Fruit fly (Drosophila melanogaster) whole organism, prepupa: Measurements from ENCODE around the gene DPCoAC.

Source experiments
- Blimp-1 ChIP-seq: fragments of 200-800 bp; sonication (Bioruptor generic); optimal IDR thresholded peaks from 3 replicates; lab custom pipeline; 2017; ENCODE audit warnings: missing biosample characterization, missing genetic modification characterization, mild to moderate bottlenecking, moderate library complexity, missing genetic modification reagents
- CG10631 ChIP-seq: fragments of 200-800 bp; sonication (Bioruptor generic); optimal IDR thresholded peaks from 2 replicates; lab custom pipeline; 2016; ENCODE audit warnings: missing biosample characterization, missing genetic modification characterization
- CG10669 ChIP-seq: fragments of 200-800 bp; sonication (Bioruptor generic); optimal IDR thresholded peaks from 3 replicates; lab custom pipeline; 2018; ENCODE audit warnings: missing biosample characterization, mild to moderate bottlenecking, missing genetic modification characterization, moderate library complexity
- CG11762 ChIP-seq: fragments of 200-800 bp; sonication (Bioruptor generic); optimal IDR thresholded peaks from 3 replicates; lab custom pipeline; 2016; ENCODE audit warnings: missing biosample characterization, missing genetic modification characterization; ENCODE audit not compliant: insufficient read depth
- CG11902 ChIP-seq: fragments of 200-800 bp; sonication (Bioruptor generic); optimal IDR thresholded peaks from 3 replicates; lab custom pipeline; 2016; ENCODE audit warnings: missing biosample characterization, missing genetic modification characterization
- CG15336 ChIP-seq: fragments of 200-800 bp; sonication (Bioruptor generic); IDR thresholded peaks from 2 replicates; pipeline ENCODE4 v1.3.6; 2022; ENCODE audit warnings: missing biosample characterization, missing genetic modification characterization
- CG16779 ChIP-seq: fragments of 200-800 bp; sonication (Bioruptor generic); optimal IDR thresholded peaks from 3 replicates; lab custom pipeline; 2017; ENCODE audit warnings: missing biosample characterization, mild to moderate bottlenecking, missing genetic modification characterization
- CG3032 ChIP-seq: fragments of 200-800 bp; optimal IDR thresholded peaks from 2 replicates; lab custom pipeline; 2019; ENCODE audit warnings: missing biosample characterization, mild to moderate bottlenecking, missing genetic modification characterization, moderate library complexity
- CG32006 ChIP-seq: fragments of 200-800 bp; sonication (Bioruptor generic); optimal IDR thresholded peaks from 3 replicates; lab custom pipeline; 2017; ENCODE audit warnings: missing biosample characterization, mild to moderate bottlenecking, missing genetic modification characterization
- CG34406 ChIP-seq: fragments of 200-800 bp; sonication (Bioruptor generic); optimal IDR thresholded peaks from 3 replicates; lab custom pipeline; 2016; ENCODE audit warnings: missing biosample characterization, missing genetic modification characterization
- CG3919 ChIP-seq: fragments of 200-800 bp; sonication (Bioruptor generic); optimal IDR thresholded peaks from 3 replicates; lab custom pipeline; 2016; ENCODE audit warnings: missing biosample characterization, missing genetic modification characterization
- CG4318 ChIP-seq: fragments of 200-800 bp; sonication (Bioruptor generic); optimal IDR thresholded peaks from 3 replicates; lab custom pipeline; 2017; ENCODE audit warnings: missing biosample characterization, mild to moderate bottlenecking, missing genetic modification characterization
- CG6163 ChIP-seq: fragments of 200-800 bp; sonication (Bioruptor generic); IDR thresholded peaks from 3 replicates; pipeline ENCODE4 v1.3.6; 2022; ENCODE audit warnings: missing biosample characterization, missing genetic modification characterization
- CG6276 ChIP-seq: fragments of 200-800 bp; sonication (Bioruptor generic); optimal IDR thresholded peaks from 2 replicates; lab custom pipeline; 2017; ENCODE audit warnings: missing biosample characterization, mild to moderate bottlenecking, missing genetic modification characterization
- CG6792 ChIP-seq: fragments of 200-800 bp; sonication (Bioruptor generic); optimal IDR thresholded peaks from 3 replicates; lab custom pipeline; 2016; ENCODE audit warnings: missing biosample characterization, missing genetic modification characterization
- CG6808 ChIP-seq: fragments of 200-800 bp; sonication (Bioruptor generic); optimal IDR thresholded peaks from 3 replicates; lab custom pipeline; 2017; ENCODE audit warnings: missing biosample characterization, missing genetic modification characterization, mild to moderate bottlenecking, moderate library complexity, missing genetic modification reagents
- CG7368 ChIP-seq: fragments of 200-800 bp; sonication (Bioruptor generic); optimal IDR thresholded peaks from 3 replicates; lab custom pipeline; 2016; ENCODE audit warnings: missing biosample characterization, missing genetic modification characterization
- CG8119 ChIP-seq: fragments of 200-800 bp; sonication (Bioruptor generic); IDR thresholded peaks from 3 replicates; pipeline ENCODE4 v1.3.6; 2022; ENCODE audit warnings: missing biosample characterization, missing genetic modification characterization
- CG8319 ChIP-seq: fragments of 200-800 bp; sonication (Bioruptor generic); optimal IDR thresholded peaks from 3 replicates; lab custom pipeline; 2016; ENCODE audit warnings: missing biosample characterization, missing genetic modification characterization
- CG9139 ChIP-seq: fragments of 200-800 bp; sonication (Bioruptor generic); optimal IDR thresholded peaks from 3 replicates; lab custom pipeline; 2017; ENCODE audit warnings: missing biosample characterization, mild to moderate bottlenecking, missing genetic modification characterization
- Eip75B ChIP-seq: fragments of 200-800 bp; sonication (Bioruptor generic); optimal IDR thresholded peaks from 3 replicates; lab custom pipeline; 2016; ENCODE audit warnings: missing biosample characterization, missing genetic modification characterization
- Eip78C ChIP-seq: fragments of 200-800 bp; sonication (Bioruptor generic); peaks from one replicate; lab custom pipeline; 2016; ENCODE audit warnings: missing biosample characterization, missing genetic modification characterization
- Eip93F ChIP-seq: fragments of 200-800 bp; sonication (Bioruptor generic); optimal IDR thresholded peaks from 2 replicates; lab custom pipeline; 2016; ENCODE audit warnings: missing biosample characterization, mild to moderate bottlenecking, missing genetic modification characterization
- Ets96B ChIP-seq: fragments of 200-800 bp; optimal IDR thresholded peaks from 2 replicates; lab custom pipeline; 2019; ENCODE audit warnings: missing biosample characterization, mild to moderate bottlenecking, missing genetic modification characterization, moderate library complexity
- Hr39 ChIP-seq: fragments of 200-800 bp; sonication (Bioruptor generic); optimal IDR thresholded peaks from 2 replicates; lab custom pipeline; 2016; ENCODE audit warnings: missing biosample characterization, missing genetic modification characterization
- Hr4 ChIP-seq: fragments of 200-800 bp; sonication (Bioruptor generic); optimal IDR thresholded peaks from 3 replicates; lab custom pipeline; 2016; ENCODE audit warnings: missing biosample characterization, missing genetic modification characterization
- Lpt ChIP-seq: fragments of 200-800 bp; sonication (Bioruptor generic); optimal IDR thresholded peaks from 3 replicates; lab custom pipeline; 2016; ENCODE audit warnings: missing biosample characterization, missing genetic modification characterization
- Met ChIP-seq: fragments of 200-800 bp; sonication (Bioruptor generic); optimal IDR thresholded peaks from 3 replicates; lab custom pipeline; 2016; ENCODE audit warnings: missing biosample characterization, missing genetic modification characterization
- OdsH ChIP-seq: fragments of 200-800 bp; sonication (Bioruptor generic); optimal IDR thresholded peaks from 3 replicates; lab custom pipeline; 2016; ENCODE audit warnings: missing biosample characterization, missing genetic modification characterization
- Smox ChIP-seq: fragments of 200-800 bp; sonication (Bioruptor generic); optimal IDR thresholded peaks from 3 replicates; lab custom pipeline; 2016; ENCODE audit warnings: missing biosample characterization, missing genetic modification characterization
- cyc ChIP-seq: fragments of 200-800 bp; sonication (Bioruptor generic); optimal IDR thresholded peaks from 3 replicates; lab custom pipeline; 2016; ENCODE audit warnings: missing biosample characterization, missing genetic modification characterization
- dsx ChIP-seq: fragments of 200-800 bp; optimal IDR thresholded peaks from 3 replicates; lab custom pipeline; 2019; ENCODE audit warnings: missing biosample characterization, mild to moderate bottlenecking, missing genetic modification characterization, moderate library complexity; ENCODE audit not compliant: poor library complexity, severe bottlenecking
- eg ChIP-seq: fragments of 200-800 bp; sonication (Bioruptor generic); IDR thresholded peaks from 3 replicates; pipeline ENCODE4 v1.3.6; 2022; ENCODE audit warnings: missing biosample characterization, missing genetic modification characterization
- fd85E ChIP-seq: fragments of 200-800 bp; sonication (Bioruptor generic); optimal IDR thresholded peaks from 3 replicates; lab custom pipeline; 2016; ENCODE audit warnings: missing biosample characterization, missing genetic modification characterization
- fkh ChIP-seq: fragments of 200-800 bp; sonication (Bioruptor generic); optimal IDR thresholded peaks from 3 replicates; lab custom pipeline; 2017; ENCODE audit warnings: missing biosample characterization, mild to moderate bottlenecking, missing genetic modification characterization, moderate library complexity
- lz ChIP-seq: fragments of 200-800 bp; sonication (Bioruptor generic); optimal IDR thresholded peaks from 3 replicates; lab custom pipeline; 2016; ENCODE audit warnings: missing biosample characterization, missing genetic modification characterization
- net ChIP-seq: fragments of 200-800 bp; sonication (Bioruptor generic); optimal IDR thresholded peaks from 3 replicates; lab custom pipeline; 2016; ENCODE audit warnings: missing biosample characterization, missing genetic modification characterization
- pdm3 ChIP-seq: fragments of 200-800 bp; sonication (Bioruptor generic); optimal IDR thresholded peaks from 3 replicates; lab custom pipeline; 2016; ENCODE audit warnings: missing biosample characterization, missing genetic modification characterization
- salr ChIP-seq, 2 experiments: fragments of 200-800 bp; sonication (Bioruptor generic); optimal IDR thresholded peaks; 3 replicates each; lab custom pipeline; 2016 to 2018; ENCODE audit warnings: missing biosample characterization in 2 of 2, missing genetic modification characterization in 2 of 2, mild to moderate bottlenecking in 1 of 2
- ss ChIP-seq, 2 experiments: fragments of 200-800 bp; sonication (Bioruptor generic); optimal IDR thresholded peaks; 2 replicates in 1 of 2; 3 replicates in 1 of 2; lab custom pipeline; 2017 to 2018; ENCODE audit warnings: mild to moderate bottlenecking in 2 of 2, missing biosample characterization in 2 of 2, missing genetic modification characterization in 2 of 2, moderate library complexity in 1 of 2
- svp ChIP-seq: fragments of 200-800 bp; sonication (Bioruptor generic); peaks from one replicate; lab custom pipeline; 2016; ENCODE audit warnings: missing biosample characterization, missing genetic modification characterization
- vri ChIP-seq: fragments of 200-800 bp; sonication (Bioruptor generic); optimal IDR thresholded peaks from 3 replicates; lab custom pipeline; 2016; ENCODE audit warnings: missing biosample characterization, mild to moderate bottlenecking, missing genetic modification characterization

DPCoAC gene

DNA sequence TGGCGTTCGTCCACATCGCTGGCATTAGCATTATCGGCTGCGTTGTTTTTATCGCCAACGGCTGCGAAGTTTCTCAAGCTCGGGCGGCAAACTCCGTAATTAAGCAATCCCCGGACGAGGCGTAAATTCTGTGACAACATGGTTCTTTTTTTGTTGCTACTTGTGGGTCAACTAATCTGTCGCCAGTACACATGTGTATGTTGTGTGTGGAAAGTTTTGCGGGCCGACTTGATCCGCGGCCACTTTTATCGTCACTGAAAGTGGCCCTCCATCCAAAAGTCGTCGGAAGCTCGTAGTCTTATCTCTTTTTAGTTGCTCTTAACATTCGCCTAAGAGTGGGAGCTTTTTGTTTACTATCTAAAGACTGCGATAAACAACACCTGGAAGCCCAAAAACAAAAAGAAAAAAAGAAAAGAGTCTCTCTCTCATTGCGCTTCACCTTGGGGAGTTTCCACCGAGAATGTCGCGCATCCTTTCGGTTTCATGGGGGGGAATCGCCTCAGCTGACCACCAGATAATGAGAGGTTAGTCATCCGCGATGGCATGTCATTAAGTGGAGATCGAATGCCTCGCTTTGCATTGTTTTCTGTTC lies 6.5 kb upstream of the DPCoAC start, which contains the start of gene CG10877 (continued):
- no peak for TF ChIP-seq pdm3 (GFP tag; lab: Kevin White, UChicago)
- no peak for TF ChIP-seq Eip93F (GFP tag; lab: Kevin White, UChicago)
- TF ChIP-seq Eip78C, result peak; percentile 68
- no peak for TF ChIP-seq CG9139 (GFP tag; lab: Kevin White, UChicago)
- TF ChIP-seq fkh, result peak; percentile 15
- no peak for TF ChIP-seq fd85E (GFP tag; lab: Kevin White, UChicago)
- no peak for TF ChIP-seq CG10669
- TF ChIP-seq CG15336 (GFP tag; lab: Robert Waterston, UW), result no peak
- TF ChIP-seq CG8319 (GFP tag; lab: Kevin White, UChicago), result no peak
- no peak for TF ChIP-seq Met (GFP tag; lab: Kevin White, UChicago)
- no peak for TF ChIP-seq CG11902 (GFP tag; lab: Kevin White, UChicago)
- no peak for TF ChIP-seq Smox
- no peak for TF ChIP-seq CG6792 (GFP tag; lab: Kevin White, UChicago)
- no peak for TF ChIP-seq Lpt (GFP tag; lab: Kevin White, UChicago)
- TF ChIP-seq, all 60 proteins: peak for 9

DNA sequence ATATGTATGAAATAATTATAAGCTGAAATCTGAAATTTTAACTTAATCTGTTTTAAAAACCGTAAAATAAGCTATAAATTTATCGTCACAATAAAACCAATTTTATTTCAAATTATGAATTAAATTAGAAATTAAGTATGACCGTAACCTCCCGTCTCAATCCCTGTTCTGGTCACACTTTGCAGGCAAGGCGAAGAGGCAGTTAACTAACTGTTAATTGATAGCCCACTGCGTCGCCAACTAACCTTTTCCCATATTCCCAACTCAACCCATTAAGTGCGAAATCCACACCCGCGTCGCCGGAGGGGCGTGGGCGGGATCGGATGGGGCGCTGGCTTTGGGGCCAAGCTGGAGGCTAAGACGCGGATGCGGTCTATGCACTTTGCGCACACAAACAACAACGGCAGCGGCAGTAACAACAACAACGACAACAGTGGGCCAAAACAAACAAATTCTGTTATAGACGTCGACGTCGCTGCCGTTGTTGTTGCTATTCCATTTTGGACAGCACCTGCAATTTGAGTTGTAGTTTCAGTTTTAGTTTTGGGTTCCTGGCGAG lies 3.3 kb upstream of the DPCoAC start, which contains the start of gene CG5191:
Gene CG5191, plus strand, starts transcription at position 198 of the 559 bp plus-strand sequence.
- no peak for TF ChIP-seq Ets96B (tag; lab: Kevin White, UChicago)
- TF ChIP-seq net (GFP tag; lab: Kevin White, UChicago), result no peak
- no peak for TF ChIP-seq vri
- TF ChIP-seq cyc (GFP tag; lab: Kevin White, UChicago), result peak; percentile 16
- no peak for TF ChIP-seq CG7368 (GFP tag; lab: Kevin White, UChicago)
- no peak for TF ChIP-seq dsx (GFP tag; lab: Kevin White, UChicago)
- TF ChIP-seq CG8319 (GFP tag; lab: Kevin White, UChicago), result no peak
- peak; percentile 72 for TF ChIP-seq fkh
- no peak for TF ChIP-seq CG11762 (GFP tag; lab: Kevin White, UChicago)
- peak; percentile 23; the same call in 1 of the 3 replicates for TF ChIP-seq CG6163 (GFP tag; lab: Robert Waterston, UW)
- TF ChIP-seq CG10669, result no peak
- TF ChIP-seq CG15336 (GFP tag; lab: Robert Waterston, UW), result no peak
- no peak for TF ChIP-seq Hr39 (GFP tag; lab: Kevin White, UChicago)
- TF ChIP-seq Lpt (GFP tag; lab: Kevin White, UChicago), result no peak
- no peak for TF ChIP-seq CG10631
- no peak for TF ChIP-seq Eip75B
- TF ChIP-seq CG16779 (tag; lab: Kevin White, UChicago), result no peak
- TF ChIP-seq CG3032 (tag; lab: Kevin White, UChicago), result no peak

DNA sequence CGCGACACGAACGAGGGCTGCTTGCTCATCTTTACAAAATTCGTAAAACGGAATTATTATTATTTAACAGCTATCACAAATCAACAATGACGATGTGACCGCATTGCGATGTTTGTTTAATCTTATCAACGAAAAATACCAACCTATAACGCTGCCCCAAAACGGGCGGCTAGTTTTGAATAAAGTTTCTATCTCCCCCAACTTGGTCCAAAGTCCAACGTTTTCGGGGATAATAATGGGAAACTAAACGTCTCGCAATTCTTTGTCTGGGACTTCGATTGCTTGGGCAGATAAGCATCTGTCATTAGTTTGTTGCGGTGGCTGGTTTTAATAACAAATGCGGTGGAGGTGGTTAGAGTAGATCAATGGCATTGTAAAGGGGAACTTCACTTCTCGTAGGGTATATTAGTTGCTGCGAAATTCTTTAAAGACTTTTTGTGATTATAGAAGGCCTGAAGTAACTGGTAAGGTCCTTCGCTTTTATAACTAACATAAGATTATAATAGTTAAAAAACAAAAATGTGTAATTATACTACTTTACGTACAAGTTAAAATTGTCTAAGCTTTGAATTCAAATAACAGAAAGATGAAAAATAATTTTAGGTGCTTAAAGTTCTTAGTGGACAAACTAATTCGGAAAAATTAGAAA lies 2.7 kb upstream of the DPCoAC start, which contains the start of gene CG15922:
Gene CG15922, minus strand, starts transcription at position 262 of the 649 bp plus-strand sequence.
- TF ChIP-seq Hr4 (GFP tag; lab: Kevin White, UChicago), result peak; percentile 36
- peak; percentile 38 for TF ChIP-seq OdsH
- TF ChIP-seq CG4318 (GFP tag; lab: Kevin White, UChicago), result no peak
- TF ChIP-seq ss (GFP tag; optimal IDR thresholded peaks at IDR 0.05; lab: Kevin White, UChicago), result peak in 1 of 2 experiments; percentile 41
- TF ChIP-seq Hr39 (GFP tag; lab: Kevin White, UChicago), result peak; percentile 7
- peak; percentile 37; the same call in 2 of the 3 replicates for TF ChIP-seq CG8119 (GFP tag; lab: Robert Waterston, UW)
- no peak for TF ChIP-seq lz
- TF ChIP-seq CG15336 (GFP tag; lab: Robert Waterston, UW), result 0 out of 2 replicates have a peak, but pooled peaks have one; percentile 28
- no peak for TF ChIP-seq CG34406 (GFP tag; lab: Kevin White, UChicago)
- TF ChIP-seq vri, result peak; percentile 4
- peak; percentile 35 for TF ChIP-seq CG32006
- peak; percentile 49 for TF ChIP-seq CG6808 (GFP tag; lab: Kevin White, UChicago)
- TF ChIP-seq CG10669, result peak; percentile 11
- peak; percentile 44; the same call in 2 of the 3 replicates for TF ChIP-seq eg (GFP tag; lab: Robert Waterston, UW)
- TF ChIP-seq pdm3 (GFP tag; lab: Kevin White, UChicago), result peak; percentile 13
- TF ChIP-seq fkh, result peak; percentile 55
- TF ChIP-seq svp (GFP tag; lab: Kevin White, UChicago), result peak; percentile 21
- TF ChIP-seq CG3919 (GFP tag; lab: Kevin White, UChicago), result peak; percentile 17
- no peak for TF ChIP-seq CG3032 (tag; lab: Kevin White, UChicago)
- peak in 1 of 2 experiments; percentile 49 for TF ChIP-seq salr (GFP tag; optimal IDR thresholded peaks at IDR 0.05; lab: Kevin White, UChicago)
- TF ChIP-seq Blimp-1 (GFP tag; lab: Kevin White, UChicago), result no peak
- peak; percentile 64 for TF ChIP-seq CG6276 (GFP tag; lab: Kevin White, UChicago)
- peak; percentile 57 for TF ChIP-seq CG9139 (GFP tag; lab: Kevin White, UChicago)
- TF ChIP-seq Eip78C, result peak; percentile 28
- TF ChIP-seq Ets96B (tag; lab: Kevin White, UChicago), result no peak
- peak; percentile 18 for TF ChIP-seq CG10631
- TF ChIP-seq net (GFP tag; lab: Kevin White, UChicago), result peak; percentile 44
